Worm (Caenorhabditis elegans) whole organism, young adult: ENCODE data around the gene C16A3.6.

Experiments
- B0019.2 ChIP-seq: fragments of 200-800 bp; sonication (Bioruptor generic); conservative IDR thresholded peaks from 2 replicates; pipeline ENCODE4 v1.3.6; 2022; ENCODE audit warnings: missing genetic modification reagents, missing genetic modification characterization, missing compliant biosample characterization
- Y56A3A.18 ChIP-seq: fragments of 200-800 bp; sonication (Bioruptor generic); IDR thresholded peaks from 2 replicates; pipeline ENCODE4 v1.3.6; 2022; ENCODE audit warnings: missing genetic modification reagents, missing genetic modification characterization, missing compliant biosample characterization
- dpl-1 ChIP-seq: fragments of 150-350 bp; optimal IDR thresholded peaks from 2 replicates; lab custom pipeline; 2014; ENCODE audit warnings: missing biosample characterization, missing genetic modification reagents, missing genetic modification characterization
- gei-17 ChIP-seq: fragments of 200-800 bp; sonication (Bioruptor generic); optimal IDR thresholded peaks from 2 replicates; lab custom pipeline; 2018; ENCODE audit warnings: mild to moderate bottlenecking, missing genetic modification characterization, missing compliant biosample characterization
- let-607 ChIP-seq, 2 experiments: fragments of 200-800 bp in 1 of 2; sonication (Bioruptor generic) in 1 of 2; sonication (generic microtip) in 1 of 2; optimal IDR thresholded peaks; 2 replicates each; lab custom pipeline; 2016 to 2018; ENCODE audit warnings: mild to moderate bottlenecking in 2 of 2, missing compliant biosample characterization in 2 of 2, missing genetic modification characterization in 2 of 2, moderate library complexity in 2 of 2, missing genotype in 1 of 2
- madf-6 ChIP-seq: fragments of 200-800 bp; sonication (Bioruptor generic); IDR thresholded peaks from 2 replicates; pipeline ENCODE4 v1.3.6; 2022; ENCODE audit warnings: missing genetic modification reagents, missing genetic modification characterization, missing compliant biosample characterization
- rcor-1 ChIP-seq: fragments of 200-800 bp; sonication (Bioruptor generic); IDR thresholded peaks from 2 replicates; pipeline ENCODE4 v1.3.6; 2022; ENCODE audit warnings: missing genetic modification reagents, missing genetic modification characterization, missing compliant biosample characterization
- snpc-4 ChIP-seq, 5 experiments: fragments of 150-350 bp in 1 of 5; sonication (generic microtip) in 4 of 5; optimal IDR thresholded peaks; 2 replicates each; lab custom pipeline; 2014 to 2018; ENCODE audit warnings: missing genetic modification characterization in 5 of 5, missing biosample characterization in 3 of 5, antibody characterized with exemption in 2 of 5, mild to moderate bottlenecking in 2 of 5, missing compliant biosample characterization in 2 of 5, missing genotype in 2 of 5, moderate library complexity in 2 of 5, missing genetic modification reagents in 1 of 5
- tbp1 ChIP-seq: fragments of 200-800 bp; sonication (Bioruptor generic); optimal IDR thresholded peaks from 2 replicates; lab custom pipeline; 2018; ENCODE audit warnings: mild to moderate bottlenecking, missing genetic modification characterization, missing compliant biosample characterization
- unc-130 ChIP-seq: sonication (generic microtip); optimal IDR thresholded peaks from 2 replicates; lab custom pipeline; 2016; ENCODE audit warnings: missing genetic modification reagents, missing genetic modification characterization, missing compliant biosample characterization

ce11 chrIII:6418254-6418653 is 39.2 kb downstream of the C16A3.6 start:
- TF ChIP-seq madf-6 (GFP tag; lab: Robert Waterston, UW): no peak
- no peak for TF ChIP-seq snpc-4 (GFP tag; optimal IDR thresholded peaks at IDR 0.05; lab: Kevin White, UChicago)
- no peak for TF ChIP-seq snpc-4 (tag; optimal IDR thresholded peaks at IDR 0.05; lab: Kevin White, UChicago)
- TF ChIP-seq Y56A3A.18 (GFP tag; lab: Robert Waterston, UW): no peak
- no peak for TF ChIP-seq let-607 (tag; optimal IDR thresholded peaks at IDR 0.05; lab: Kevin White, UChicago)
- no peak for TF ChIP-seq gei-17
- TF ChIP-seq tbp1 (GFP tag; lab: Kevin White, UChicago): no peak
- no peak for TF ChIP-seq unc-130 (GFP tag; lab: Kevin White, UChicago)
- no peak for TF ChIP-seq rcor-1 (GFP tag; lab: Robert Waterston, UW)
- TF ChIP-seq dpl-1 (GFP tag; lab: Kevin White, UChicago): no peak
- no peak for TF ChIP-seq B0019.2 (GFP tag; lab: Robert Waterston, UW)
